Worm (Caenorhabditis elegans): Measurements from ENCODE around the gene mob-2.

DNA sequence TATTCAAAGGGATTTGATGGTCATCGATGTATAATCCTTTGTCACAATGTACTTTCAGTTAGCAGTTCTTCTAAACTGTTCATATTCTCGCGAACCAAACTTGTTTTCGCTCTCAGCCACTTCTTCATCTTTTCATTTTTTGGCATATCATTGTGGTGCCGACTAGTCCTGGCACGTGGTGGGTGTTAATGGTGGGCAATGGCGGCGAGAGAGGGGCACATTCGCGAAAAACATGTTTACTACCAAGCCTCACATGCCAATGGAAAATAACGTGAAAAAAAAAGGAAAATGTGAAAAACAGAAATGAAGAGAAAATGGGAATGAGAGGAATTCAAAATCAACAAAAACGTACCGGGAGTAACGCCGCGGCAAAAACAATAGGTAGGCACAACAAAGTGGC, 22.8 kb downstream of the mob-2 start:
- no peak for TF ChIP-seq F13H6.1 (tag; optimal IDR thresholded peaks at IDR 0.05)
- TF ChIP-seq tbx-2 (tag; optimal IDR thresholded peaks at IDR 0.05), result no peak
- TF ChIP-seq ama-1 (optimal IDR thresholded peaks at IDR 0.05), result no peak
- no peak for TF ChIP-seq sox-4 (tag; optimal IDR thresholded peaks at IDR 0.05)
- no peak for TF ChIP-seq nfya-1 (tag; optimal IDR thresholded peaks at IDR 0.05)
- no peak for TF ChIP-seq pag-3 (tag; optimal IDR thresholded peaks at IDR 0.05; ENCODE audit: borderline replicate concordance)
- TF ChIP-seq hlh-30 (tag; optimal IDR thresholded peaks at IDR 0.05; ENCODE audit: insufficient read depth), result no peak
- TF ChIP-seq ahr-1 (tag; optimal IDR thresholded peaks at IDR 0.05), result no peak
- no peak for TF ChIP-seq ceh-19 (GFP tag; optimal IDR thresholded peaks at IDR 0.05)
- no peak for TF ChIP-seq pqm-1 (tag; optimal IDR thresholded peaks at IDR 0.05)
- TF ChIP-seq unc-55 (GFP tag; optimal IDR thresholded peaks at IDR 0.05), result no peak
- TF ChIP-seq Y22D7AL.16 (tag; optimal IDR thresholded peaks at IDR 0.05), result no peak
- no peak for TF ChIP-seq fax-1 (tag; optimal IDR thresholded peaks at IDR 0.05)
- no peak for TF ChIP-seq nhr-11 (tag; optimal IDR thresholded peaks at IDR 0.05)
